Worm (Caenorhabditis elegans) whole organism, young adult: ENCODE measurements around the gene Y38F1A.4.

Source experiments
- B0035.1 ChIP-seq: sonication (generic microtip); optimal IDR thresholded peaks from 2 replicates; lab custom pipeline; 2016; ENCODE audit warnings: missing genetic modification characterization, mild to moderate bottlenecking, missing compliant biosample characterization, missing genotype, missing genetic modification reagents
- C06A6.2 ChIP-seq: fragments of 200-800 bp; sonication (Bioruptor generic); conservative IDR thresholded peaks from 2 replicates; pipeline ENCODE4 v1.3.6; 2022; ENCODE audit warnings: missing genetic modification characterization, missing compliant biosample characterization
- C17E4.6 ChIP-seq: fragments of 200-800 bp; sonication (Bioruptor generic); IDR thresholded peaks from 2 replicates; pipeline ENCODE4 v1.3.6; 2022; ENCODE audit warnings: missing genetic modification reagents, missing genetic modification characterization, missing compliant biosample characterization
- F10E7.11 ChIP-seq: sonication (generic microtip); optimal IDR thresholded peaks from 2 replicates; lab custom pipeline; 2017; ENCODE audit warnings: mild to moderate bottlenecking, missing genetic modification characterization, moderate library complexity, missing compliant biosample characterization
- F22D6.2 ChIP-seq: sonication (generic microtip); optimal IDR thresholded peaks from 2 replicates; lab custom pipeline; 2016; ENCODE audit warnings: mild to moderate bottlenecking, missing genetic modification characterization, missing compliant biosample characterization
- F33H1.4 ChIP-seq: fragments of 200-800 bp; sonication (Bioruptor generic); IDR thresholded peaks from 2 replicates; pipeline ENCODE4 v1.3.6; 2022; ENCODE audit warnings: missing genetic modification reagents, missing genetic modification characterization, missing compliant biosample characterization
- F39B2.1 ChIP-seq: fragments of 200-800 bp; sonication (Bioruptor generic); IDR thresholded peaks from 2 replicates; pipeline ENCODE4 v1.3.6; 2022; ENCODE audit warnings: missing genetic modification reagents, missing genetic modification characterization, missing compliant biosample characterization
- F55B11.4 ChIP-seq: sonication (generic microtip); optimal IDR thresholded peaks from 2 replicates; lab custom pipeline; 2016; ENCODE audit warnings: missing compliant biosample characterization, missing genetic modification characterization, borderline replicate concordance; ENCODE audit not compliant: insufficient read depth
- T26A5.8 ChIP-seq: sonication (generic microtip); optimal IDR thresholded peaks from 2 replicates; lab custom pipeline; 2016; ENCODE audit warnings: missing genetic modification characterization, missing compliant biosample characterization
- Y53G8AR.9 ChIP-seq: fragments of 200-800 bp; sonication (Bioruptor generic); conservative IDR thresholded peaks from 2 replicates; pipeline ENCODE4 v1.3.6; 2022; ENCODE audit warnings: missing genetic modification reagents, missing genetic modification characterization, missing compliant biosample characterization
- Y56A3A.18 ChIP-seq: fragments of 200-800 bp; sonication (Bioruptor generic); IDR thresholded peaks from 2 replicates; pipeline ENCODE4 v1.3.6; 2022; ENCODE audit warnings: missing genetic modification reagents, missing genetic modification characterization, missing compliant biosample characterization
- ZK185.1 ChIP-seq: sonication (generic microtip); optimal IDR thresholded peaks from 2 replicates; lab custom pipeline; 2016; ENCODE audit warnings: mild to moderate bottlenecking, missing genetic modification characterization, missing compliant biosample characterization; ENCODE audit not compliant: poor library complexity, severe bottlenecking
- akir-1 ChIP-seq: fragments of 200-800 bp; sonication (Bioruptor generic); optimal IDR thresholded peaks from 2 replicates; lab custom pipeline; 2018; ENCODE audit warnings: mild to moderate bottlenecking, missing genetic modification characterization, moderate library complexity, missing compliant biosample characterization
- aptf-2 ChIP-seq: fragments of 200-800 bp; sonication (Bioruptor generic); conservative IDR thresholded peaks from 2 replicates; pipeline ENCODE4 v1.3.6; 2022; ENCODE audit warnings: missing genetic modification reagents, missing genetic modification characterization, missing compliant biosample characterization
- aptf-3 ChIP-seq: fragments of 200-800 bp; sonication (Bioruptor generic); IDR thresholded peaks from 2 replicates; pipeline ENCODE4 v1.3.6; 2022; ENCODE audit warnings: missing genetic modification characterization, missing compliant biosample characterization
- atf-7 ChIP-seq: sonication (generic microtip); optimal IDR thresholded peaks from 2 replicates; lab custom pipeline; 2017; ENCODE audit warnings: mild to moderate bottlenecking, missing genetic modification characterization, missing compliant biosample characterization
- bed-2 ChIP-seq: fragments of 200-800 bp; sonication (Bioruptor generic); IDR thresholded peaks from 2 replicates; pipeline ENCODE4 v1.3.6; 2022; ENCODE audit warnings: missing genetic modification reagents, missing genetic modification characterization, missing compliant biosample characterization
- cebp-2 ChIP-seq: fragments of 200-800 bp; sonication (Bioruptor generic); IDR thresholded peaks from 2 replicates; pipeline ENCODE4 v1.3.6; 2022; ENCODE audit warnings: missing genetic modification characterization, missing compliant biosample characterization
- ceh-91 ChIP-seq: fragments of 200-800 bp; sonication (Bioruptor generic); IDR thresholded peaks from 2 replicates; pipeline ENCODE4 v1.3.6; 2022; ENCODE audit warnings: missing genetic modification reagents, missing genetic modification characterization, missing compliant biosample characterization
- egl-44 ChIP-seq: fragments of 200-800 bp; sonication (Bioruptor generic); IDR thresholded peaks from 2 replicates; pipeline ENCODE4 v1.3.6; 2022; ENCODE audit warnings: missing genetic modification reagents, missing genetic modification characterization, missing compliant biosample characterization
- egrh-3 ChIP-seq: fragments of 200-800 bp; sonication (Bioruptor generic); IDR thresholded peaks from 2 replicates; pipeline ENCODE4 v1.3.6; 2022; ENCODE audit warnings: missing genetic modification reagents, missing genetic modification characterization, missing compliant biosample characterization
- ekl-4 ChIP-seq: fragments of 200-800 bp; sonication (Bioruptor generic); IDR thresholded peaks from 2 replicates; pipeline ENCODE4 v1.3.6; 2022; ENCODE audit warnings: missing genetic modification reagents, missing genetic modification characterization, missing compliant biosample characterization
- ets-4 ChIP-seq: fragments of 200-800 bp; sonication (Bioruptor generic); optimal IDR thresholded peaks from 2 replicates; lab custom pipeline; 2018; ENCODE audit warnings: mild to moderate bottlenecking, missing genetic modification characterization, missing compliant biosample characterization
- fkh-3 ChIP-seq: sonication (generic microtip); optimal IDR thresholded peaks from 2 replicates; lab custom pipeline; 2016; ENCODE audit warnings: mild to moderate bottlenecking, missing genetic modification characterization, missing compliant biosample characterization
- hlh-12 ChIP-seq: sonication (generic microtip); optimal IDR thresholded peaks from 2 replicates; lab custom pipeline; 2016; ENCODE audit warnings: missing genetic modification characterization, missing compliant biosample characterization
- hlh-26 ChIP-seq: fragments of 200-800 bp; sonication (Bioruptor generic); conservative IDR thresholded peaks from 2 replicates; pipeline ENCODE4 v1.3.6; 2022; ENCODE audit warnings: missing genetic modification reagents, missing genetic modification characterization, missing compliant biosample characterization
- let-607 ChIP-seq, 2 experiments: fragments of 200-800 bp in 1 of 2; sonication (Bioruptor generic) in 1 of 2; sonication (generic microtip) in 1 of 2; optimal IDR thresholded peaks; 2 replicates each; lab custom pipeline; 2016 to 2018; ENCODE audit warnings: mild to moderate bottlenecking in 2 of 2, missing compliant biosample characterization in 2 of 2, missing genetic modification characterization in 2 of 2, moderate library complexity in 2 of 2, missing genotype in 1 of 2
- lin-35 ChIP-seq, 3 experiments: fragments of 150-350 bp in 2 of 3; sonication (generic microtip) in 1 of 3; optimal IDR thresholded peaks; 2 replicates each; lab custom pipeline; 2014 to 2018; ENCODE audit warnings: missing biosample characterization in 3 of 3, missing genetic modification characterization in 3 of 3, missing genetic modification reagents in 3 of 3
- lin-54 ChIP-seq: fragments of 200-800 bp; sonication (Bioruptor generic); optimal IDR thresholded peaks from 2 replicates; lab custom pipeline; 2018; ENCODE audit warnings: mild to moderate bottlenecking, missing genetic modification characterization, missing compliant biosample characterization
- madf-10 ChIP-seq: sonication (generic microtip); optimal IDR thresholded peaks from 2 replicates; lab custom pipeline; 2016; ENCODE audit warnings: mild to moderate bottlenecking, missing genetic modification characterization, missing compliant biosample characterization
- mes-4 ChIP-seq: sonication (generic microtip); optimal IDR thresholded peaks from 2 replicates; lab custom pipeline; 2016; ENCODE audit warnings: missing genotype, missing genetic modification characterization, missing compliant biosample characterization
- mxl-1 ChIP-seq: sonication (generic microtip); optimal IDR thresholded peaks from 2 replicates; lab custom pipeline; 2016; ENCODE audit warnings: missing genetic modification characterization, missing compliant biosample characterization
- nfya-2 ChIP-seq: fragments of 200-800 bp; sonication (Bioruptor generic); IDR thresholded peaks from 2 replicates; pipeline ENCODE4 v1.3.6; 2022; ENCODE audit warnings: missing genetic modification reagents, missing genetic modification characterization, missing compliant biosample characterization
- nhr-27 ChIP-seq: fragments of 200-800 bp; sonication (Bioruptor generic); optimal IDR thresholded peaks from 2 replicates; lab custom pipeline; 2018; ENCODE audit warnings: mild to moderate bottlenecking, missing genetic modification characterization, moderate library complexity, missing compliant biosample characterization
- pbrm-1 ChIP-seq: fragments of 200-800 bp; sonication (Bioruptor generic); IDR thresholded peaks from 2 replicates; pipeline ENCODE4 v1.3.6; 2022; ENCODE audit warnings: missing genetic modification reagents, missing genetic modification characterization, missing compliant biosample characterization
- rcor-1 ChIP-seq: fragments of 200-800 bp; sonication (Bioruptor generic); IDR thresholded peaks from 2 replicates; pipeline ENCODE4 v1.3.6; 2022; ENCODE audit warnings: missing genetic modification reagents, missing genetic modification characterization, missing compliant biosample characterization
- rpc-1 ChIP-seq, 2 experiments: fragments of 150-350 bp in 1 of 2; sonication (generic microtip) in 1 of 2; optimal IDR thresholded peaks; 2 replicates each; lab custom pipeline; 2014 to 2018; ENCODE audit warnings: missing biosample characterization in 1 of 2, missing genetic modification characterization in 1 of 2, missing genetic modification reagents in 1 of 2, missing genotype in 1 of 2
- snpc-1.1 ChIP-seq: sonication (generic microtip); optimal IDR thresholded peaks from 2 replicates; lab custom pipeline; 2017; ENCODE audit warnings: missing genetic modification characterization, mild to moderate bottlenecking, missing compliant biosample characterization, antibody characterized with exemption, moderate library complexity, missing genotype, missing genetic modification reagents; ENCODE audit not compliant: insufficient read depth
- snpc-1.3 ChIP-seq: sonication (generic microtip); optimal IDR thresholded peaks from 2 replicates; lab custom pipeline; 2017; ENCODE audit warnings: missing genetic modification characterization, mild to moderate bottlenecking, missing compliant biosample characterization, antibody characterized with exemption, moderate library complexity, missing genotype, missing genetic modification reagents; ENCODE audit not compliant: insufficient read depth
- tbp1 ChIP-seq: fragments of 200-800 bp; sonication (Bioruptor generic); optimal IDR thresholded peaks from 2 replicates; lab custom pipeline; 2018; ENCODE audit warnings: mild to moderate bottlenecking, missing genetic modification characterization, missing compliant biosample characterization
- zfh-2 ChIP-seq: fragments of 200-800 bp; sonication (Bioruptor generic); conservative IDR thresholded peaks from 2 replicates; pipeline ENCODE4 v1.3.6; 2022; ENCODE audit warnings: missing genetic modification reagents, missing genetic modification characterization, missing compliant biosample characterization
- ztf-22 ChIP-seq: fragments of 200-800 bp; sonication (Bioruptor generic); optimal IDR thresholded peaks from 2 replicates; lab custom pipeline; 2018; ENCODE audit warnings: mild to moderate bottlenecking, missing genetic modification characterization, moderate library complexity, missing compliant biosample characterization
- ztf-25 ChIP-seq: fragments of 200-800 bp; sonication (Bioruptor generic); IDR thresholded peaks from 2 replicates; pipeline ENCODE4 v1.3.6; 2022; ENCODE audit warnings: missing genetic modification reagents, missing genetic modification characterization, missing compliant biosample characterization
- ztf-28 ChIP-seq: fragments of 200-800 bp; sonication (Bioruptor generic); IDR thresholded peaks from 2 replicates; pipeline ENCODE4 v1.3.6; 2022; ENCODE audit warnings: missing genetic modification reagents, missing genetic modification characterization, missing compliant biosample characterization
- ztf-6 ChIP-seq: fragments of 200-800 bp; sonication (Bioruptor generic); IDR thresholded peaks from 2 replicates; pipeline ENCODE4 v1.3.6; 2022; ENCODE audit warnings: missing genetic modification reagents, missing genetic modification characterization, missing compliant biosample characterization

Y38F1A.4 gene

DNA sequence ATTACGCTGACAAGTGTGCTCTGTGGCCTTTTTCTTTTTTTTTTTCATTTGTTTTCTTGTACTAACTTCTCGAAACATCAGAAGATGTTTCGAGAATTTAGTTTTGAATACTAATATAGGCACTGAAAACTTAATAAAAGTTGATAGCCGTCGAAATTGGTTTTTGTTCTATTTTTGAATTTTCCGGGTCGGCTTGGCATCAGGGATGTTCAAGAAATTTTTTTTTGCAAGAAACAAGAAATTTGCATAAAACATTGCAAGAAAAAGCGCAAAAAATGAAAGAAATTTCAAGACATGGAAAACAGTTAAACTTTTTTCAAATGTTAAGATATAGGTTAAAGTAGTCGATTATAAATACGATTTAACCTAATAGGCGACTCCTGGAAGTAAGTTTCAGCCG, 46.3 kb downstream of the Y38F1A.4 start (continued):
- TF ChIP-seq F39B2.1 (GFP tag; lab: Robert Waterston, UW), result no peak
- TF ChIP-seq ztf-25 (GFP tag; lab: Robert Waterston, UW), result 0 out of 2 replicates have a peak, but pooled peaks have one; percentile 11
- no peak for TF ChIP-seq aptf-3 (GFP tag; lab: Robert Waterston, UW)
- peak; percentile 68 for TF ChIP-seq ekl-4 (GFP tag; lab: Robert Waterston, UW)
- TF ChIP-seq hlh-12 (tag; lab: Kevin White, UChicago), result no peak
- 0 out of 2 replicates have a peak, but pooled peaks have one; percentile 29 for TF ChIP-seq F33H1.4 (GFP tag; lab: Robert Waterston, UW)
- TF ChIP-seq pbrm-1 (GFP tag; lab: Robert Waterston, UW), result peak; percentile 36; the same call in 1 of the 2 replicates

DNA sequence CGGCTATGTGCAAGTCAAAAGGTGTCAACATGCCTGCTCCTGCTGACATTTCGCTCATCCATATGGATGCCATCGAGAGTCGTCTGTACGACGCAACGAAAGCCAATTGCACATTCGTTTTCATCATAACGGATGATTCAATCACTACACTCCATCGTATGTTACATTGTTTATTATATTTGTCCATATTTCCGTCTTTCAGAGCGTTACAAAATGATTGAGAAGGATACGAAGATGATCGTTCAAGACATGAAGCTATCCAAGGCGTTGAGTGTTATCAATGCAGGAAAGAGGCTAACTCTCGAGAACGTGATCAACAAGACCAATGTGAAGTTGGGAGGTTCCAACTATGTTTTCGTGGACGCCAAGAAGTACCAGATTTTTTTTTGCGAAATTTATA, 48.0 kb downstream of the Y38F1A.4 start:
- TF ChIP-seq ceh-91 (no peak), Y56A3A.18 (no peak), snpc-1.3 (tag; lab: Kevin White, UChicago) (no peak), Y53G8AR.9 (GFP tag; lab: Robert Waterston, UW) (no peak), nhr-27 (no peak), atf-7 (no peak), ztf-6 (no peak), egrh-3 (no peak), ZK185.1 (no peak), hlh-26 (GFP tag; lab: Robert Waterston, UW) (no peak), F10E7.11 (no peak), ets-4 (GFP tag; lab: Kevin White, UChicago) (no peak), akir-1 (no peak), C06A6.2 (no peak)

DNA sequence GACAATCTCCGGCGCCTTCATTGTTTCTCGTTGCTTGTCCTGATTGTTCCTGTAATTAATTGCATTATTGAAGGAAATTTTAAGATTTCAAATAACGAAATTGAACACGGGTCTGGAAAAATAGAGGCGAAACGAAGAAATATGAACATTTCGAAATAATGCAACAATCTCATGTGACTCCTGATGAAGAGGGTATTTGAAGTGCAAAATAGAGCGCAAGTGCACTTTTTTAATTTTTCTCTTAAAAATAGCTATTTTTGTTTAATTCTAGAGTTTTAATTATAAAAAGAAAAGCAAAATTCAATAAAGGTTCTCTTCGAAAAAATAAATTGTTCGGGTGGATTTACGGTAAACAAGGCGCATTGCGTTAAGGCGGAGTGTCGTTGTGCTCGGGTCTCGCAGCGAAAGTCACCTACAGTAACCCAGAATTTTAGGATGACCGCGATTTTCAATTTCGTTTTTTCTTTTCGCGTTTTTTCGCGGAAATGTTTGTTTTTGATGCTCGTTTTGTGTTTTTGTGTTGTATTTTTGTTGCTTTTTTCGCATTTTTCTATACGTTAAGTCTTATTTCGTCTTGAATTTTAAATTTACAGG, 50.5 kb downstream of the Y38F1A.4 start, which contains the start of the genes F58G1.2 and wago-4:
TSS of gene F58G1.2 (minus strand) at position 51 of the 594 bp plus-strand sequence.
TSS of gene wago-4 (plus strand) at position 592 of the 594 bp plus-strand sequence.
- TF ChIP-seq F39B2.1 (GFP tag; lab: Robert Waterston, UW) (no peak), zfh-2 (GFP tag; lab: Robert Waterston, UW) (no peak), rcor-1 (GFP tag; lab: Robert Waterston, UW) (peak; percentile 51; the same call in 1 of the 2 replicates), mxl-1 (no peak), F22D6.2 (tag; lab: Kevin White, UChicago) (no peak), aptf-2 (GFP tag; lab: Robert Waterston, UW) (no peak), lin-54 (GFP tag; lab: Kevin White, UChicago) (peak; percentile 70), ztf-28 (GFP tag; lab: Robert Waterston, UW) (0 out of 2 replicates have a peak, but pooled peaks have one; percentile 70), fkh-3 (tag; lab: Kevin White, UChicago) (no peak), hlh-26 (GFP tag; lab: Robert Waterston, UW) (no peak), ztf-22 (no peak), nfya-2 (GFP tag; lab: Robert Waterston, UW) (no peak), F55B11.4 (no peak), B0035.1 (tag; lab: Kevin White, UChicago) (no peak), C17E4.6 (no peak), mes-4 (tag; lab: Kevin White, UChicago) (no peak), cebp-2 (no peak), tbp1 (peak; percentile 46), bed-2 (GFP tag; lab: Robert Waterston, UW) (no peak), aptf-3 (GFP tag; lab: Robert Waterston, UW) (no peak), rpc-1 (optimal IDR thresholded peaks at IDR 0.05; lab: Kevin White, UChicago) (no peak), rpc-1 (tag; optimal IDR thresholded peaks at IDR 0.05; lab: Kevin White, UChicago) (no peak), let-607 (tag; optimal IDR thresholded peaks at IDR 0.05; lab: Kevin White, UChicago) (no peak), madf-10 (tag; lab: Kevin White, UChicago) (no peak), egl-44 (GFP tag; lab: Robert Waterston, UW) (no peak), snpc-1.1 (peak; percentile 73), F10E7.11 (no peak), atf-7 (no peak), lin-35 (GFP tag; optimal IDR thresholded peaks at IDR 0.05; lab: Kevin White, UChicago) (peak in 1 of 3 experiments; percentile 23), T26A5.8 (tag; lab: Kevin White, UChicago) (no peak)
